Worm (Caenorhabditis elegans): ENCODE results near the gene nspb-3.

DNA sequence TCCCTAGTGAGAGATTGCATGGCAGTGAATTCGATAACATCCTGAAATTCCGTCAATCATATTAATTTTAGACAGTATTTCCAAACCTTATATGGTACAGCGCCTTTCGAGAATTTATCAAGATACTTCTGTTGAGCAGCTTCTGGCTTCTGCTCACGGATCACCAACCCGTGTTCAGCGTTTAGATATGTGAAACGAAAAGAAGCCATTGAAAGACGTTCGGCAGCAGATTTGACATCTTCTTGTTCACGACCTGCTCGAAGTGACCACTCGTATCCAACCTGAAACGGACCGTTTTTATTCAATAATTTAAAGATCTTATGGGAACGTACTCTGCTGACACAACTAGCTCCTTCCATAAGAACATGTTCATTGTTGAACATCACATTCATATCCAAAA, 13.1 kb downstream of the nspb-3 start:
- TF ChIP-seq F13H6.1 (tag; optimal IDR thresholded peaks at IDR 0.05) (no peak), nhr-12 (tag; optimal IDR thresholded peaks at IDR 0.05) (no peak), nhr-129 (tag; optimal IDR thresholded peaks at IDR 0.05) (no peak)

Data from whole organism, L2 larva.